Worm (Caenorhabditis elegans) whole organism, young adult: Measurements from ENCODE around the gene F55G1.15.
A peak's percentile ranks its signal among the peaks of the same experiment; 100 is the strongest.

ENCODE experiments used
- F22D6.2 ChIP-seq: sonication (generic microtip); optimal IDR thresholded peaks from 2 replicates; lab custom pipeline; 2016; ENCODE audit warnings: mild to moderate bottlenecking, missing genetic modification characterization, missing compliant biosample characterization
- K11D2.4 ChIP-seq: fragments of 200-800 bp; sonication (Bioruptor generic); IDR thresholded peaks from 2 replicates; pipeline ENCODE4 v1.3.6; 2022; ENCODE audit warnings: missing genetic modification reagents, missing genetic modification characterization, missing compliant biosample characterization
- T07F8.4 ChIP-seq: sonication (generic microtip); optimal IDR thresholded peaks from 2 replicates; lab custom pipeline; 2016; ENCODE audit warnings: mild to moderate bottlenecking, missing genetic modification characterization, moderate library complexity, missing compliant biosample characterization
- atf-7 ChIP-seq: sonication (generic microtip); optimal IDR thresholded peaks from 2 replicates; lab custom pipeline; 2017; ENCODE audit warnings: mild to moderate bottlenecking, missing genetic modification characterization, missing compliant biosample characterization
- attf-3 ChIP-seq: fragments of 200-800 bp; sonication (Bioruptor generic); conservative IDR thresholded peaks from 2 replicates; pipeline ENCODE4 v1.3.6; 2022; ENCODE audit warnings: missing genetic modification reagents, missing genetic modification characterization, missing compliant biosample characterization
- attf-5 ChIP-seq: fragments of 200-800 bp; sonication (Bioruptor generic); optimal IDR thresholded peaks from 2 replicates; lab custom pipeline; 2018; ENCODE audit warnings: mild to moderate bottlenecking, missing genetic modification characterization, missing compliant biosample characterization
- attf-6 ChIP-seq: fragments of 200-800 bp; sonication (Bioruptor generic); IDR thresholded peaks from 2 replicates; pipeline ENCODE4 v1.3.6; 2022; ENCODE audit warnings: missing genetic modification reagents, missing genetic modification characterization, missing compliant biosample characterization
- egl-44 ChIP-seq: fragments of 200-800 bp; sonication (Bioruptor generic); IDR thresholded peaks from 2 replicates; pipeline ENCODE4 v1.3.6; 2022; ENCODE audit warnings: missing genetic modification reagents, missing genetic modification characterization, missing compliant biosample characterization
- egrh-3 ChIP-seq: fragments of 200-800 bp; sonication (Bioruptor generic); IDR thresholded peaks from 2 replicates; pipeline ENCODE4 v1.3.6; 2022; ENCODE audit warnings: missing genetic modification reagents, missing genetic modification characterization, missing compliant biosample characterization
- gei-17 ChIP-seq: fragments of 200-800 bp; sonication (Bioruptor generic); optimal IDR thresholded peaks from 2 replicates; lab custom pipeline; 2018; ENCODE audit warnings: mild to moderate bottlenecking, missing genetic modification characterization, missing compliant biosample characterization
- him-1 ChIP-seq: sonication (generic microtip); optimal IDR thresholded peaks from 2 replicates; lab custom pipeline; 2016; ENCODE audit warnings: missing genotype, missing genetic modification reagents, missing genetic modification characterization, missing compliant biosample characterization
- hmg-1.2 ChIP-seq: fragments of 200-800 bp; sonication (Bioruptor generic); IDR thresholded peaks from 2 replicates; pipeline ENCODE4 v1.3.6; 2022; ENCODE audit warnings: missing genetic modification reagents, missing genetic modification characterization, missing compliant biosample characterization
- hmg-20 ChIP-seq: fragments of 200-800 bp; sonication (Bioruptor generic); IDR thresholded peaks from 2 replicates; pipeline ENCODE4 v1.3.6; 2022; ENCODE audit warnings: missing genetic modification reagents, missing genetic modification characterization, missing compliant biosample characterization
- lsy-27 ChIP-seq: sonication (generic microtip); optimal IDR thresholded peaks from 2 replicates; lab custom pipeline; 2017; ENCODE audit warnings: missing genetic modification characterization, mild to moderate bottlenecking, missing compliant biosample characterization, antibody characterized with exemption, missing genotype, borderline replicate concordance; ENCODE audit not compliant: insufficient read depth
- mcd-1 ChIP-seq: fragments of 200-800 bp; sonication (Bioruptor generic); IDR thresholded peaks from 2 replicates; pipeline ENCODE4 v1.3.6; 2022; ENCODE audit warnings: missing genetic modification reagents, missing genetic modification characterization, missing compliant biosample characterization
- mel-28 ChIP-seq: sonication (generic microtip); optimal IDR thresholded peaks from 2 replicates; lab custom pipeline; 2016; ENCODE audit warnings: borderline replicate concordance, mild to moderate bottlenecking, missing genetic modification characterization, missing compliant biosample characterization
- nfya-2 ChIP-seq: fragments of 200-800 bp; sonication (Bioruptor generic); IDR thresholded peaks from 2 replicates; pipeline ENCODE4 v1.3.6; 2022; ENCODE audit warnings: missing genetic modification reagents, missing genetic modification characterization, missing compliant biosample characterization
- nfyb-1 ChIP-seq: fragments of 200-800 bp; sonication (Bioruptor generic); IDR thresholded peaks from 2 replicates; pipeline ENCODE4 v1.3.6; 2022; ENCODE audit warnings: missing genetic modification reagents, missing genetic modification characterization, missing compliant biosample characterization
- nhr-120 ChIP-seq: fragments of 200-800 bp; sonication (Bioruptor generic); IDR thresholded peaks from 2 replicates; pipeline ENCODE4 v1.3.6; 2022; ENCODE audit warnings: missing genetic modification characterization, missing compliant biosample characterization
- nhr-80 ChIP-seq: sonication (generic microtip); optimal IDR thresholded peaks from 2 replicates; lab custom pipeline; 2016; ENCODE audit warnings: missing genetic modification characterization, missing compliant biosample characterization
- pbrm-1 ChIP-seq: fragments of 200-800 bp; sonication (Bioruptor generic); IDR thresholded peaks from 2 replicates; pipeline ENCODE4 v1.3.6; 2022; ENCODE audit warnings: missing genetic modification reagents, missing genetic modification characterization, missing compliant biosample characterization
- rcor-1 ChIP-seq: fragments of 200-800 bp; sonication (Bioruptor generic); IDR thresholded peaks from 2 replicates; pipeline ENCODE4 v1.3.6; 2022; ENCODE audit warnings: missing genetic modification reagents, missing genetic modification characterization, missing compliant biosample characterization
- rec-8 ChIP-seq, 2 experiments: sonication (generic microtip); optimal IDR thresholded peaks; 2 replicates each; lab custom pipeline; 2016; ENCODE audit warnings: mild to moderate bottlenecking in 2 of 2, missing genetic modification characterization in 2 of 2, missing genetic modification reagents in 2 of 2, missing genotype in 2 of 2, missing biosample characterization in 1 of 2, missing compliant biosample characterization in 1 of 2, moderate library complexity in 1 of 2
- repo-1 ChIP-seq: sonication (generic microtip); optimal IDR thresholded peaks from 2 replicates; lab custom pipeline; 2017; ENCODE audit warnings: mild to moderate bottlenecking, missing genetic modification characterization, missing compliant biosample characterization
- rpc-1 ChIP-seq, 2 experiments: fragments of 150-350 bp in 1 of 2; sonication (generic microtip) in 1 of 2; optimal IDR thresholded peaks; 2 replicates each; lab custom pipeline; 2014 to 2018; ENCODE audit warnings: missing biosample characterization in 1 of 2, missing genetic modification characterization in 1 of 2, missing genetic modification reagents in 1 of 2, missing genotype in 1 of 2
- snpc-4 ChIP-seq, 5 experiments: fragments of 150-350 bp in 1 of 5; sonication (generic microtip) in 4 of 5; optimal IDR thresholded peaks; 2 replicates each; lab custom pipeline; 2014 to 2018; ENCODE audit warnings: missing genetic modification characterization in 5 of 5, missing biosample characterization in 3 of 5, antibody characterized with exemption in 2 of 5, mild to moderate bottlenecking in 2 of 5, missing compliant biosample characterization in 2 of 5, missing genotype in 2 of 5, moderate library complexity in 2 of 5, missing genetic modification reagents in 1 of 5
- somi-1 ChIP-seq: fragments of 200-800 bp; sonication (Bioruptor generic); optimal IDR thresholded peaks from 2 replicates; lab custom pipeline; 2018; ENCODE audit warnings: mild to moderate bottlenecking, missing genetic modification characterization, missing compliant biosample characterization
- tbp1 ChIP-seq: fragments of 200-800 bp; sonication (Bioruptor generic); optimal IDR thresholded peaks from 2 replicates; lab custom pipeline; 2018; ENCODE audit warnings: mild to moderate bottlenecking, missing genetic modification characterization, missing compliant biosample characterization
- unc-62 ChIP-seq: fragments of 150-350 bp; optimal IDR thresholded peaks from 2 replicates; lab custom pipeline; 2014; ENCODE audit warnings: missing biosample characterization, missing genetic modification reagents, missing genetic modification characterization
- ztf-22 ChIP-seq: fragments of 200-800 bp; sonication (Bioruptor generic); optimal IDR thresholded peaks from 2 replicates; lab custom pipeline; 2018; ENCODE audit warnings: mild to moderate bottlenecking, missing genetic modification characterization, moderate library complexity, missing compliant biosample characterization
- ztf-25 ChIP-seq: fragments of 200-800 bp; sonication (Bioruptor generic); IDR thresholded peaks from 2 replicates; pipeline ENCODE4 v1.3.6; 2022; ENCODE audit warnings: missing genetic modification reagents, missing genetic modification characterization, missing compliant biosample characterization
- ztf-6 ChIP-seq: fragments of 200-800 bp; sonication (Bioruptor generic); IDR thresholded peaks from 2 replicates; pipeline ENCODE4 v1.3.6; 2022; ENCODE audit warnings: missing genetic modification reagents, missing genetic modification characterization, missing compliant biosample characterization

The F55G1.15 gene

ce11 chrIV:7520841-7521240, 19.6 kb upstream of the F55G1.15 start:
- peak; percentile 25 for TF ChIP-seq nhr-80 (tag; lab: Kevin White, UChicago)
- TF ChIP-seq attf-3 (GFP tag; lab: Robert Waterston, UW): 0 out of 2 replicates have a peak, but pooled peaks have one; percentile 20
- no peak for TF ChIP-seq rec-8 (tag; optimal IDR thresholded peaks at IDR 0.05; lab: Kevin White, UChicago)
- TF ChIP-seq, all 124 proteins: peak for 2

- TF ChIP-seq atf-7 (tag; lab: Kevin White, UChicago) (no peak), egrh-3 (GFP tag; lab: Robert Waterston, UW) (no peak), hmg-20 (GFP tag; lab: Robert Waterston, UW) (no peak), pbrm-1 (GFP tag; lab: Robert Waterston, UW) (no peak), attf-6 (GFP tag; lab: Robert Waterston, UW) (no peak), hmg-1.2 (GFP tag; lab: Robert Waterston, UW) (no peak)
- TF ChIP-seq, all 124 proteins: peak for 0
Observed at ce11 chrIV:7520258-7520657, 19.0 kb upstream of the F55G1.15 start.

ce11 chrIV:7516167-7516566, 14.9 kb upstream of the F55G1.15 start, which contains the start of the genes R05G6.9 and R05G6.3:
TSS of gene R05G6.9 (minus strand) at chrIV:7516267.
TSS of gene R05G6.3 (plus strand) at chrIV:7516552.
- TF ChIP-seq rcor-1 (GFP tag; lab: Robert Waterston, UW) (no peak), gei-17 (no peak), rpc-1 (optimal IDR thresholded peaks at IDR 0.05; lab: Kevin White, UChicago) (no peak), rpc-1 (tag; optimal IDR thresholded peaks at IDR 0.05; lab: Kevin White, UChicago) (no peak), tbp1 (GFP tag; lab: Kevin White, UChicago) (no peak), repo-1 (tag; lab: Kevin White, UChicago) (no peak), T07F8.4 (tag; lab: Kevin White, UChicago) (no peak), ztf-22 (GFP tag; lab: Kevin White, UChicago) (no peak), nfya-2 (no peak), nhr-120 (GFP tag; lab: Robert Waterston, UW) (no peak), lsy-27 (tag; lab: Kevin White, UChicago) (no peak), nfyb-1 (GFP tag; lab: Robert Waterston, UW) (no peak), mcd-1 (GFP tag; lab: Robert Waterston, UW) (no peak), somi-1 (no peak), F22D6.2 (no peak), unc-62 (GFP tag; lab: Kevin White, UChicago) (no peak), ztf-6 (no peak), K11D2.4 (GFP tag; lab: Robert Waterston, UW) (no peak), ztf-25 (GFP tag; lab: Robert Waterston, UW) (no peak), snpc-4 (GFP tag; optimal IDR thresholded peaks at IDR 0.05; lab: Kevin White, UChicago) (no peak), snpc-4 (tag; optimal IDR thresholded peaks at IDR 0.05; lab: Kevin White, UChicago) (no peak)

- TF ChIP-seq mel-28: no peak
- no peak for TF ChIP-seq him-1 (tag; lab: Kevin White, UChicago)
- TF ChIP-seq egl-44 (GFP tag; lab: Robert Waterston, UW): no peak
- peak; percentile 7 for TF ChIP-seq attf-5 (GFP tag; lab: Kevin White, UChicago)
- TF ChIP-seq gei-17: no peak
- peak; percentile 94 for TF ChIP-seq attf-3 (GFP tag; lab: Robert Waterston, UW)
Observed at ce11 chrIV:7512617-7513233, 11.5 kb upstream of the F55G1.15 start, which contains the start of the genes plc-4 and R05G6.4. TSS of gene plc-4 (minus strand) at chrIV:7512667. TSS of gene R05G6.4 (plus strand) at chrIV:7513233.
